Worm (Caenorhabditis elegans): ENCODE results near the gene Y43F8C.3.

The Y43F8C.3 gene

ce11 chrV:19669959-19670358, 47.5 kb upstream of the Y43F8C.3 start, which contains the start of gene Y43F8C.11:
TSS of gene Y43F8C.11 (plus strand) at chrV:19670259.
- TF ChIP-seq nhr-237 (tag; optimal IDR thresholded peaks at IDR 0.05) (no peak), sem-2 (GFP tag; optimal IDR thresholded peaks at IDR 0.05) (no peak), unc-62 (GFP tag; optimal IDR thresholded peaks at IDR 0.05) (no peak), elt-1 (tag; optimal IDR thresholded peaks at IDR 0.05; ENCODE audit: borderline replicate concordance, insufficient read depth) (no peak), pha-4 (tag; optimal IDR thresholded peaks at IDR 0.05) (no peak), mls-2 (tag; optimal IDR thresholded peaks at IDR 0.05) (no peak), blmp-1 (tag; optimal IDR thresholded peaks at IDR 0.05) (no peak), hlh-1 (tag; optimal IDR thresholded peaks at IDR 0.05) (no peak), zip-8 (tag; optimal IDR thresholded peaks at IDR 0.05) (no peak), ztf-11 (tag; optimal IDR thresholded peaks at IDR 0.05) (no peak), nhr-76 (tag; optimal IDR thresholded peaks at IDR 0.05) (no peak), nhr-2 (tag; optimal IDR thresholded peaks at IDR 0.05) (no peak), sptf-1 (tag; optimal IDR thresholded peaks at IDR 0.05) (no peak), ham-2 (GFP tag; optimal IDR thresholded peaks at IDR 0.05) (no peak), snpc-4 (tag; optimal IDR thresholded peaks at IDR 0.05) (no peak)

DNA sequence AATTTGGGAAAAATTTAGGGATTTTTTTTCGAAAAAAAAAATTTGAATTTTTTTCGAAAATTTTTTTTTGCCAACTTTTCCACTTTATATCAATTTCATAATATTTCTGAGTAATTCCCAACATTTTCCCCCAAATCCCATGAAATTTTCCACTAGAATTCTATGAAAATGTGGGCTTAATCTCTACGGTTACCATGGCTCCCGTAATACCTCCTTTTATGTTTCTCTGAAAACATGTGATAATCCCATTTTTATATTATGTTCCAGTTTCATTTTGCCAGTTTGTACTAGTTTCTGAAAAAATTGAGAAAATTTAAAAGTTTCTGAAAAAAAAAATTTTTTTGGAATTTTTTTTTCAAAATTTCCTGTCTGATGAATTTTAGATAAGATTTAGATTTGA, 45.8 kb upstream of the Y43F8C.3 start:
- TF ChIP-seq flh-1 (GFP tag; optimal IDR thresholded peaks at IDR 0.05) = no peak
- TF ChIP-seq elt-3 (tag; optimal IDR thresholded peaks at IDR 0.05) = no peak
- no peak for TF ChIP-seq mep-1 (tag; optimal IDR thresholded peaks at IDR 0.05)
- TF ChIP-seq mab-5 (tag; optimal IDR thresholded peaks at IDR 0.05) = no peak
- TF ChIP-seq tbx-8 (GFP tag; optimal IDR thresholded peaks at IDR 0.05) = no peak
- TF ChIP-seq unc-39 (tag; optimal IDR thresholded peaks at IDR 0.05) = no peak
- TF ChIP-seq ceh-39 (tag; optimal IDR thresholded peaks at IDR 0.05) = no peak
- no peak for TF ChIP-seq ceh-43 (GFP tag; optimal IDR thresholded peaks at IDR 0.05)
- TF ChIP-seq lin-13 (tag; optimal IDR thresholded peaks at IDR 0.05) = no peak
- no peak for TF ChIP-seq drap-1 (GFP tag; optimal IDR thresholded peaks at IDR 0.05)
- no peak for TF ChIP-seq nhr-237 (tag; optimal IDR thresholded peaks at IDR 0.05)
- TF ChIP-seq nhr-12 (tag; optimal IDR thresholded peaks at IDR 0.05) = no peak
- no peak for TF ChIP-seq mls-2 (tag; optimal IDR thresholded peaks at IDR 0.05)
- TF ChIP-seq bed-3 (GFP tag; optimal IDR thresholded peaks at IDR 0.05) = no peak
- TF ChIP-seq sem-2 (GFP tag; optimal IDR thresholded peaks at IDR 0.05) = no peak
- TF ChIP-seq hlh-1 (tag; optimal IDR thresholded peaks at IDR 0.05) = no peak
- TF ChIP-seq pha-4 (tag; optimal IDR thresholded peaks at IDR 0.05) = no peak
- no peak for TF ChIP-seq blmp-1 (tag; optimal IDR thresholded peaks at IDR 0.05)

ce11 chrV:19667716-19668115, 45.3 kb upstream of the Y43F8C.3 start:
- TF ChIP-seq nhr-237 (tag; optimal IDR thresholded peaks at IDR 0.05) (no peak), zip-8 (tag; optimal IDR thresholded peaks at IDR 0.05) (no peak), elt-3 (tag; optimal IDR thresholded peaks at IDR 0.05) (no peak), flh-1 (GFP tag; optimal IDR thresholded peaks at IDR 0.05) (no peak), mls-2 (tag; optimal IDR thresholded peaks at IDR 0.05) (no peak), snpc-4 (tag; optimal IDR thresholded peaks at IDR 0.05) (no peak), ceh-43 (GFP tag; optimal IDR thresholded peaks at IDR 0.05) (no peak), unc-39 (tag; optimal IDR thresholded peaks at IDR 0.05) (no peak), unc-120 (tag; optimal IDR thresholded peaks at IDR 0.05; ENCODE audit: poor library complexity, severe bottlenecking) (no peak), ztf-11 (tag; optimal IDR thresholded peaks at IDR 0.05) (no peak), pha-4 (tag; optimal IDR thresholded peaks at IDR 0.05) (no peak), ceh-83 (GFP tag; optimal IDR thresholded peaks at IDR 0.05) (no peak), lsy-2 (tag; optimal IDR thresholded peaks at IDR 0.05) (no peak), nhr-28 (tag; optimal IDR thresholded peaks at IDR 0.05) (no peak), nhr-76 (tag; optimal IDR thresholded peaks at IDR 0.05) (no peak)

ce11 chrV:19666308-19666707, 43.9 kb upstream of the Y43F8C.3 start:
- TF ChIP-seq hlh-1 (tag; optimal IDR thresholded peaks at IDR 0.05) (peak; percentile 16), blmp-1 (tag; optimal IDR thresholded peaks at IDR 0.05) (no peak)

DNA sequence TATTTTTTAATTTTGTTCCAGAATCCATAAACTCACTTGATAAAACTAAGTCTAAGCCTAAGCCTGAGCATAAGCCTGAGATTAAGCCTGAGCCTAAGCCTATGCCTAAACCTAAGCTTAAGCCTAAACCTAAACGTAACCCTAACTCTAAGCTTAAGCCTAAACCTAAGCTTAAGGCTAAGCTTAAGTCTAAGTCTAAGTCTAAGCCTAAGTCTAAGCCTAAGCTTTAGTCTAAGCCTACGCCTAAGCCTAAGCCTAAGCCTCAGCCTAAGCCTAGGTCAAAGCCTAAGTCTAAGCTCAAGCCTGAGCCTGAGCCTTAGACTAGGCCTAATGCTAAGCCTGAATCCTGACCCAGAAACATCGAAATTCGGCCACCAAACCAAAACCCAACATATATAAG, 42.1 kb upstream of the Y43F8C.3 start:
- no peak for TF ChIP-seq lsy-2 (tag; optimal IDR thresholded peaks at IDR 0.05)

ce11 chrV:19655151-19655550, 32.7 kb upstream of the Y43F8C.3 start, which contains the start of gene dmd-3:
TSS of gene dmd-3 (minus strand) at chrV:19655251.
- TF ChIP-seq sem-2 (GFP tag; optimal IDR thresholded peaks at IDR 0.05) (no peak), ztf-11 (tag; optimal IDR thresholded peaks at IDR 0.05) (no peak), flh-1 (GFP tag; optimal IDR thresholded peaks at IDR 0.05) (no peak), mep-1 (tag; optimal IDR thresholded peaks at IDR 0.05) (no peak), lin-13 (tag; optimal IDR thresholded peaks at IDR 0.05) (no peak), nhr-237 (tag; optimal IDR thresholded peaks at IDR 0.05) (no peak), ham-2 (GFP tag; optimal IDR thresholded peaks at IDR 0.05) (no peak), nhr-28 (tag; optimal IDR thresholded peaks at IDR 0.05) (no peak), elt-3 (tag; optimal IDR thresholded peaks at IDR 0.05) (no peak), M03D4.4 (tag; optimal IDR thresholded peaks at IDR 0.05) (no peak), unc-39 (tag; optimal IDR thresholded peaks at IDR 0.05) (no peak), nhr-2 (tag; optimal IDR thresholded peaks at IDR 0.05) (no peak), ceh-43 (GFP tag; optimal IDR thresholded peaks at IDR 0.05) (no peak), pha-4 (tag; optimal IDR thresholded peaks at IDR 0.05) (no peak)

Data from whole organism, mixed stage, embryonic.